Fruit fly (Drosophila melanogaster): ENCODE data around the gene kmr.
A peak's percentile ranks its signal among the peaks of the same experiment; 100 is the strongest.

The kmr gene

dm6 chr3R:13765456-13765855 is 50.4 kb downstream of the kmr start, which contains the start of gene CG9312:
Gene CG9312, plus strand, starts transcription at chr3R:13765756.
- TF ChIP-seq Blimp-1 (GFP tag; optimal IDR thresholded peaks at IDR 0.05) (no peak), fkh (GFP tag; optimal IDR thresholded peaks at IDR 0.05) (no peak), Met (GFP tag; optimal IDR thresholded peaks at IDR 0.05) (no peak), CG16779 (tag; optimal IDR thresholded peaks at IDR 0.05) (no peak), ss (GFP tag; optimal IDR thresholded peaks at IDR 0.05) (peak in 1 of 2 experiments; percentile 5), dsx (GFP tag; optimal IDR thresholded peaks at IDR 0.05; ENCODE audit: poor library complexity, severe bottlenecking) (peak; percentile 37), acj6 (GFP tag; optimal IDR thresholded peaks at IDR 0.05) (no peak), Sox14 (GFP tag; optimal IDR thresholded peaks at IDR 0.05) (no peak)

dm6 chr3R:13767239-13767638 is 52.2 kb downstream of the kmr start, which contains the start of gene Cht5:
Gene Cht5, plus strand, starts transcription at chr3R:13767549.
- peak in 1 of 2 experiments; percentile 36 for TF ChIP-seq ss (GFP tag; optimal IDR thresholded peaks at IDR 0.05)
- no peak for TF ChIP-seq Smox (GFP tag; optimal IDR thresholded peaks at IDR 0.05)
- no peak for TF ChIP-seq Sox15 (GFP tag; optimal IDR thresholded peaks at IDR 0.05)
- TF ChIP-seq CG1621 (tag; optimal IDR thresholded peaks at IDR 0.05) = peak; percentile 75
- peak; percentile 16 for TF ChIP-seq CG6808 (GFP tag; optimal IDR thresholded peaks at IDR 0.05)
- peak; percentile 0 for TF ChIP-seq Eip75B (GFP tag; optimal IDR thresholded peaks at IDR 0.05)
- no peak for TF ChIP-seq Hr4 (GFP tag; optimal IDR thresholded peaks at IDR 0.05)
- peak; percentile 8 for TF ChIP-seq dsx (GFP tag; optimal IDR thresholded peaks at IDR 0.05; ENCODE audit: poor library complexity, severe bottlenecking)
- 0 out of 3 replicates have a peak, but pooled peaks have one; percentile 10 for TF ChIP-seq eg (GFP tag; IDR thresholded peaks at IDR 0.05)
- peak; percentile 72 for TF ChIP-seq Sox14 (GFP tag; optimal IDR thresholded peaks at IDR 0.05)
- TF ChIP-seq CG32006 (GFP tag; optimal IDR thresholded peaks at IDR 0.05) = no peak
- peak; percentile 58 for TF ChIP-seq Eip78C (GFP tag)

dm6 chr3R:13771195-13771594 is 56.2 kb downstream of the kmr start, which contains the start of gene CG9297:
Gene CG9297, plus strand, starts transcription at chr3R:13771495.
- no peak for TF ChIP-seq CG4318 (GFP tag; optimal IDR thresholded peaks at IDR 0.05)
- no peak for TF ChIP-seq CG6808 (GFP tag; optimal IDR thresholded peaks at IDR 0.05)
- TF ChIP-seq spab (GFP tag; optimal IDR thresholded peaks at IDR 0.05) = no peak
- no peak for TF ChIP-seq CG6854 (GFP tag; optimal IDR thresholded peaks at IDR 0.05)

dm6 chr3R:13773350-13773749 is 58.3 kb downstream of the kmr start:
- TF ChIP-seq achi (GFP tag; optimal IDR thresholded peaks at IDR 0.05) = no peak
- no peak for TF ChIP-seq Met (GFP tag; optimal IDR thresholded peaks at IDR 0.05)
- no peak for TF ChIP-seq cyc (GFP tag; optimal IDR thresholded peaks at IDR 0.05)
- no peak for TF ChIP-seq CG11294 (GFP tag; IDR thresholded peaks at IDR 0.05)
- no peak for TF ChIP-seq Hr39 (GFP tag; optimal IDR thresholded peaks at IDR 0.05)
- TF ChIP-seq CG4318 (GFP tag; optimal IDR thresholded peaks at IDR 0.05) = no peak
- TF ChIP-seq Ets96B (tag; optimal IDR thresholded peaks at IDR 0.05) = no peak

- TF ChIP-seq spab (GFP tag; optimal IDR thresholded peaks at IDR 0.05) (peak; percentile 54), vri (GFP tag; optimal IDR thresholded peaks at IDR 0.05) (peak; percentile 78), CG10631 (GFP tag; optimal IDR thresholded peaks at IDR 0.05) (peak; percentile 67), salr (GFP tag; optimal IDR thresholded peaks at IDR 0.05) (no peak), CG8632 (GFP tag; optimal IDR thresholded peaks at IDR 0.05) (no peak), achi (GFP tag; optimal IDR thresholded peaks at IDR 0.05) (peak; percentile 34), fd59A (GFP tag; optimal IDR thresholded peaks at IDR 0.05) (no peak), Hr4 (GFP tag; optimal IDR thresholded peaks at IDR 0.05) (peak; percentile 47), ss (GFP tag; optimal IDR thresholded peaks at IDR 0.05) (no peak), svp (GFP tag) (no peak), acj6 (GFP tag; optimal IDR thresholded peaks at IDR 0.05) (peak; percentile 8), CG3919 (GFP tag; optimal IDR thresholded peaks at IDR 0.05) (no peak), Ets21C (GFP tag; optimal IDR thresholded peaks at IDR 0.05) (peak; percentile 14), CG11762 (GFP tag; optimal IDR thresholded peaks at IDR 0.05; ENCODE audit: insufficient read depth) (peak; percentile 74), eg (GFP tag; IDR thresholded peaks at IDR 0.05) (peak; percentile 83), dac (GFP tag; optimal IDR thresholded peaks at IDR 0.05) (no peak), CG15336 (GFP tag; IDR thresholded peaks at IDR 0.05) (peak; percentile 68), Hr39 (GFP tag; optimal IDR thresholded peaks at IDR 0.05) (no peak), Ets96B (tag; optimal IDR thresholded peaks at IDR 0.05) (no peak), CG16779 (tag; optimal IDR thresholded peaks at IDR 0.05) (no peak), cyc (GFP tag; optimal IDR thresholded peaks at IDR 0.05) (peak; percentile 68), CG3032 (tag; optimal IDR thresholded peaks at IDR 0.05) (peak; percentile 53), esn (GFP tag; optimal IDR thresholded peaks at IDR 0.05) (peak; percentile 60), topi (GFP tag; optimal IDR thresholded peaks at IDR 0.05) (peak; percentile 47), OdsH (GFP tag; optimal IDR thresholded peaks at IDR 0.05) (no peak), net (GFP tag; optimal IDR thresholded peaks at IDR 0.05) (no peak), Blimp-1 (GFP tag; optimal IDR thresholded peaks at IDR 0.05) (no peak)
These were observed 64.3 kb downstream of the kmr start, which contains the start of the genes CG42375 and CG9288 for dm6 chr3R:13779241-13779683. Gene CG42375, plus strand, starts transcription at chr3R:13779624. Gene CG9288, plus strand, starts transcription at chr3R:13779624.
